5 fruit fly cellular contexts compared by ENCODE assay signal in the genomic region with DNA sequence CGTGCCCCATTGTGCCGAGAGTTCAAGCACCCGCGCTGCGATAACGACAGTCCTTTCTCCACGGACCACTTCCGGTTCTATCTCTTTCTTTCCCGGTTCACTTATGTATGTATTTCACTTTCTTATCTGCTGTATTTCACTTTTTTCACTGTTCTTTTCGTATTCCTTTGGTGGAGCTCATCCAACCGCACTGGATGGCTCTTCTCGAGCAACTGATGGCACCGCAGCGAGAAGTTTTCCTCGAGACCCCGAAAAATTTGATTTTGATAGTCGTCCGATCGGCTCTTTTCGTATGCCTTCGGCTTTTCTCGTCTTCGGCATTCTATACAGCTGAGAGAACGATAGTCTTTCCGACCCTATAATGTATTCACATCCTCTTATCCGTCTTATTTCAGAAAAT.
A peak's percentile ranks its signal among the peaks of the same experiment; 100 is the strongest.
TF ChIP-seq lines count a peak whose summit lies in the region.

LanA (minus strand) TSS at position 217 of the 400 bp plus-strand sequence.

- TF ChIP-seq CTCF in whole organism, embryonic (GFP tag; optimal IDR thresholded peaks at IDR 0.05; lab: Kevin White, UChicago): no peak

TF ChIP-seq in whole organism, adult, 20 proteins besides CTCF, POLR2A, EP300 and RAD21:
- TF ChIP-seq CG14711 (tag; optimal IDR thresholded peaks at IDR 0.05; lab: Kevin White, UChicago) (no peak), CG1620 (GFP tag; optimal IDR thresholded peaks at IDR 0.05; lab: Kevin White, UChicago) (no peak), tj (GFP tag; optimal IDR thresholded peaks at IDR 0.05; lab: Kevin White, UChicago) (peak; percentile 33)

TF ChIP-seq in whole organism, embryonic, 481 proteins besides CTCF, POLR2A, EP300 and RAD21 (continues in another document):
- TF ChIP-seq Jarid2 (GFP tag; optimal IDR thresholded peaks at IDR 0.05; lab: Kevin White, UChicago) (peak; percentile 77), CG4730 (GFP tag; IDR thresholded peaks at IDR 0.05; lab: Robert Waterston, UW) (no peak), CG17612 (GFP tag; IDR thresholded peaks at IDR 0.05; lab: Robert Waterston, UW) (no peak), NFAT (GFP tag; IDR thresholded peaks at IDR 0.05; lab: Robert Waterston, UW) (0 out of 2 replicates have a peak, but pooled peaks have one; percentile 41), Trl (optimal IDR thresholded peaks at IDR 0.05; lab: Kevin White, UChicago) (no peak), Trl (GFP tag; optimal IDR thresholded peaks at IDR 0.05; lab: Kevin White, UChicago) (no peak), CG34376 (GFP tag; optimal IDR thresholded peaks at IDR 0.05; lab: Kevin White, UChicago) (peak; percentile 61), fd64A (GFP tag; optimal IDR thresholded peaks at IDR 0.05; lab: Kevin White, UChicago) (peak; percentile 21), CG1602 (GFP tag; optimal IDR thresholded peaks at IDR 0.05; lab: Kevin White, UChicago) (no peak), CG7745 (tag; optimal IDR thresholded peaks at IDR 0.05; lab: Kevin White, UChicago) (peak; percentile 34), CG34422 (GFP tag; IDR thresholded peaks at IDR 0.05; lab: Robert Waterston, UW) (peak; percentile 67), CG4617 (GFP tag; optimal IDR thresholded peaks at IDR 0.05; lab: Kevin White, UChicago; ENCODE audit: borderline replicate concordance) (no peak), hkb (optimal IDR thresholded peaks at IDR 0.05; lab: Kevin White, UChicago) (no peak), hkb (GFP tag; IDR thresholded peaks at IDR 0.05; lab: Robert Waterston, UW) (peak; percentile 11; the same call in 1 of the 2 replicates), CG30403 (GFP tag; optimal IDR thresholded peaks at IDR 0.05; lab: Kevin White, UChicago) (no peak), amos (GFP tag; IDR thresholded peaks at IDR 0.05; lab: Robert Waterston, UW; ENCODE audit: partially characterized antibody) (peak; percentile 23; the same call in 1 of the 2 replicates), lbe (GFP tag; optimal IDR thresholded peaks at IDR 0.05; lab: Kevin White, UChicago) (no peak), zf30C (GFP tag; optimal IDR thresholded peaks at IDR 0.05; lab: Kevin White, UChicago) (no peak), CG16779 (GFP tag; IDR thresholded peaks at IDR 0.05; lab: Robert Waterston, UW) (no peak), CG10565 (GFP tag; optimal IDR thresholded peaks at IDR 0.05; lab: Kevin White, UChicago) (no peak)

TF ChIP-seq in whole organism, prepupa, 60 proteins besides CTCF, POLR2A, EP300 and RAD21 (continues in another document):
- TF ChIP-seq Hr4 (GFP tag; optimal IDR thresholded peaks at IDR 0.05; lab: Kevin White, UChicago): no peak
- TF ChIP-seq CG6854 (GFP tag; optimal IDR thresholded peaks at IDR 0.05; lab: Kevin White, UChicago): peak; percentile 37
- TF ChIP-seq CG11294 (GFP tag; IDR thresholded peaks at IDR 0.05; lab: Robert Waterston, UW): no peak
- TF ChIP-seq CG15336 (GFP tag; IDR thresholded peaks at IDR 0.05; lab: Robert Waterston, UW): no peak; the same call in 1 of the 2 replicates
- TF ChIP-seq CG9139 (GFP tag; optimal IDR thresholded peaks at IDR 0.05; lab: Kevin White, UChicago): no peak
- peak; percentile 67 for TF ChIP-seq Blimp-1 (GFP tag; optimal IDR thresholded peaks at IDR 0.05; lab: Kevin White, UChicago)
- TF ChIP-seq CG8632 (GFP tag; optimal IDR thresholded peaks at IDR 0.05; lab: Kevin White, UChicago): no peak
- TF ChIP-seq CG1621 (tag; optimal IDR thresholded peaks at IDR 0.05; lab: Kevin White, UChicago): no peak
- TF ChIP-seq CG6163 (GFP tag; IDR thresholded peaks at IDR 0.05; lab: Robert Waterston, UW): peak; percentile 52; the same call in 2 of the 3 replicates
- TF ChIP-seq vri (GFP tag; optimal IDR thresholded peaks at IDR 0.05; lab: Kevin White, UChicago): peak; percentile 25
- no peak for TF ChIP-seq CG31627 (GFP tag; optimal IDR thresholded peaks at IDR 0.05; lab: Kevin White, UChicago)
- TF ChIP-seq dac (GFP tag; optimal IDR thresholded peaks at IDR 0.05; lab: Kevin White, UChicago): no peak
- no peak for TF ChIP-seq CG10631 (GFP tag; optimal IDR thresholded peaks at IDR 0.05; lab: Kevin White, UChicago)
- TF ChIP-seq pdm3 (GFP tag; optimal IDR thresholded peaks at IDR 0.05; lab: Kevin White, UChicago): no peak
- peak; percentile 7 for TF ChIP-seq achi (GFP tag; optimal IDR thresholded peaks at IDR 0.05; lab: Kevin White, UChicago)
- TF ChIP-seq spab (GFP tag; optimal IDR thresholded peaks at IDR 0.05; lab: Kevin White, UChicago): no peak
- TF ChIP-seq svp (GFP tag; lab: Kevin White, UChicago): peak; percentile 67
- no peak for TF ChIP-seq CG8119 (GFP tag; IDR thresholded peaks at IDR 0.05; lab: Robert Waterston, UW)
- no peak for TF ChIP-seq Smox (GFP tag; optimal IDR thresholded peaks at IDR 0.05; lab: Kevin White, UChicago)
- no peak for TF ChIP-seq fd59A (GFP tag; optimal IDR thresholded peaks at IDR 0.05; lab: Kevin White, UChicago)
- no peak for TF ChIP-seq Ets21C (GFP tag; optimal IDR thresholded peaks at IDR 0.05; lab: Kevin White, UChicago)
- no peak for TF ChIP-seq acj6 (GFP tag; optimal IDR thresholded peaks at IDR 0.05; lab: Kevin White, UChicago)

TF ChIP-seq in whole organism, pupa, 21 proteins besides CTCF, POLR2A, EP300 and RAD21:
- TF ChIP-seq EcR (GFP tag; optimal IDR thresholded peaks at IDR 0.05; lab: Kevin White, UChicago): peak; percentile 14
- TF ChIP-seq CG34367 (tag; optimal IDR thresholded peaks at IDR 0.05; lab: Kevin White, UChicago): no peak
- peak; percentile 58; the same call in 1 of the 3 replicates for TF ChIP-seq CG4496 (GFP tag; IDR thresholded peaks at IDR 0.05; lab: Robert Waterston, UW)
- no peak for TF ChIP-seq CG10348 (GFP tag; IDR thresholded peaks at IDR 0.05; lab: Robert Waterston, UW)
- TF ChIP-seq CG12605 (GFP tag; IDR thresholded peaks at IDR 0.05; lab: Robert Waterston, UW): 0 out of 2 replicates have a peak, but pooled peaks have one; percentile 23
- peak; percentile 42; the same call in 1 of the 2 replicates for TF ChIP-seq Ets98B (GFP tag; IDR thresholded peaks at IDR 0.05; lab: Robert Waterston, UW)
- TF ChIP-seq fd96Ca (GFP tag; IDR thresholded peaks at IDR 0.05; lab: Robert Waterston, UW): 0 out of 3 replicates have a peak, but pooled peaks have one; percentile 15
- no peak for TF ChIP-seq CG8159 (tag; optimal IDR thresholded peaks at IDR 0.05; lab: Kevin White, UChicago)

TF ChIP-seq in whole organism, wandering third instar larva, 38 proteins besides CTCF, POLR2A, EP300 and RAD21:
- no peak for TF ChIP-seq sage (GFP tag; optimal IDR thresholded peaks at IDR 0.05; lab: Kevin White, UChicago)
- TF ChIP-seq br (GFP tag; optimal IDR thresholded peaks at IDR 0.05; lab: Kevin White, UChicago): no peak
- TF ChIP-seq HLH106 (tag; optimal IDR thresholded peaks at IDR 0.05; lab: Kevin White, UChicago): peak; percentile 8
- TF ChIP-seq Vsx2 (GFP tag; optimal IDR thresholded peaks at IDR 0.05; lab: Kevin White, UChicago; ENCODE audit: partially characterized antibody): peak; percentile 22
- TF ChIP-seq Rel (GFP tag; optimal IDR thresholded peaks at IDR 0.05; lab: Kevin White, UChicago): no peak
- TF ChIP-seq Rel (tag; optimal IDR thresholded peaks at IDR 0.05; lab: Kevin White, UChicago): peak; percentile 45
- TF ChIP-seq woc (GFP tag; optimal IDR thresholded peaks at IDR 0.05; lab: Kevin White, UChicago): no peak
- TF ChIP-seq Dif (GFP tag; optimal IDR thresholded peaks at IDR 0.05; lab: Kevin White, UChicago; ENCODE audit: partially characterized antibody): peak; percentile 52
- peak; percentile 16 for TF ChIP-seq Hr83 (GFP tag; optimal IDR thresholded peaks at IDR 0.05; lab: Kevin White, UChicago; ENCODE audit: poor library complexity, severe bottlenecking)
- peak; percentile 6 for TF ChIP-seq Sp1 (GFP tag; optimal IDR thresholded peaks at IDR 0.05; lab: Kevin White, UChicago)
